Fruit fly (Drosophila melanogaster): ENCODE measurements around the gene stx.

- TF ChIP-seq Snoo (tag; optimal IDR thresholded peaks at IDR 0.05) (no peak), CG32121 (GFP tag; IDR thresholded peaks at IDR 0.05) (peak; percentile 30; the same call in 1 of the 2 replicates), CG17806 (tag; optimal IDR thresholded peaks at IDR 0.05) (no peak), fd96Ca (GFP tag; IDR thresholded peaks at IDR 0.05) (no peak), CG13204 (GFP tag; optimal IDR thresholded peaks at IDR 0.05) (peak; percentile 51), gl (tag; optimal IDR thresholded peaks at IDR 0.05) (no peak), CG8301 (tag; optimal IDR thresholded peaks at IDR 0.05) (no peak), CG34367 (tag; optimal IDR thresholded peaks at IDR 0.05) (no peak), CG14655 (GFP tag; optimal IDR thresholded peaks at IDR 0.05) (peak; percentile 37), CG10348 (GFP tag; IDR thresholded peaks at IDR 0.05) (no peak), Pif1B (GFP tag; optimal IDR thresholded peaks at IDR 0.05) (no peak), Ets98B (GFP tag; IDR thresholded peaks at IDR 0.05) (no peak), D1 (tag; optimal IDR thresholded peaks at IDR 0.05) (no peak), EcR (GFP tag; optimal IDR thresholded peaks at IDR 0.05) (no peak)
These were observed 918 bp downstream of the stx start for dm6 chrX:10743825-10744224.

All from whole organism, pupa.